Fruit fly (Drosophila melanogaster) whole organism, embryonic: ENCODE data around the gene CG31638.
A peak's percentile ranks its signal among the peaks of the same experiment; 100 is the strongest.

Experiments
- CG10267 ChIP-seq: fragments of 200-800 bp; sonication (Bioruptor generic); optimal IDR thresholded peaks from 2 replicates; lab custom pipeline; 2018; ENCODE audit warnings: missing biosample characterization, mild to moderate bottlenecking, missing genetic modification characterization, moderate library complexity
- CG10431 ChIP-seq: fragments of 200-800 bp; sonication (Bioruptor generic); optimal IDR thresholded peaks from 3 replicates; lab custom pipeline; 2018; ENCODE audit warnings: missing biosample characterization, mild to moderate bottlenecking, missing genetic modification characterization
- CG10462 ChIP-seq: fragments of 200-800 bp; sonication (Bioruptor generic); optimal IDR thresholded peaks from 2 replicates; lab custom pipeline; 2016; ENCODE audit warnings: missing biosample characterization, missing genetic modification characterization
- CG10654 ChIP-seq: fragments of 200-800 bp; sonication (Bioruptor generic); optimal IDR thresholded peaks from 2 replicates; lab custom pipeline; 2016; ENCODE audit warnings: missing biosample characterization, missing genetic modification characterization
- CG12104 ChIP-seq: fragments of 200-800 bp; sonication (Bioruptor generic); optimal IDR thresholded peaks from 3 replicates; lab custom pipeline; 2016; ENCODE audit warnings: missing biosample characterization, missing genetic modification characterization
- CG12155 ChIP-seq: fragments of 200-800 bp; sonication (Bioruptor generic); optimal IDR thresholded peaks from 3 replicates; lab custom pipeline; 2016; ENCODE audit warnings: missing biosample characterization, missing genetic modification characterization
- CG14860 ChIP-seq: fragments of 200-800 bp; sonication (Bioruptor generic); IDR thresholded peaks from 3 replicates; pipeline ENCODE4 v1.3.6; 2022; ENCODE audit warnings: missing biosample characterization, missing genetic modification characterization; ENCODE audit not compliant: partially characterized antibody
- CG1603 ChIP-seq: fragments of 200-800 bp; sonication (Bioruptor generic); optimal IDR thresholded peaks from 2 replicates; lab custom pipeline; 2019; ENCODE audit warnings: missing biosample characterization, mild to moderate bottlenecking, missing genetic modification characterization, moderate library complexity
- CG2199 ChIP-seq: fragments of 200-800 bp; sonication (Bioruptor generic); IDR thresholded peaks from 3 replicates; pipeline ENCODE4 v1.3.6; 2022; ENCODE audit warnings: missing biosample characterization, missing genetic modification characterization
- CG2202 ChIP-seq: fragments of 200-800 bp; sonication (Bioruptor generic); optimal IDR thresholded peaks from 2 replicates; lab custom pipeline; 2018; ENCODE audit warnings: missing biosample characterization, mild to moderate bottlenecking, missing genetic modification characterization
- CG2712 ChIP-seq: fragments of 200-800 bp; optimal IDR thresholded peaks from 3 replicates; lab custom pipeline; 2019; ENCODE audit warnings: missing biosample characterization, mild to moderate bottlenecking, missing genetic modification characterization, moderate library complexity
- CG32767 ChIP-seq: fragments of 200-800 bp; sonication (Bioruptor generic); IDR thresholded peaks from 2 replicates; pipeline ENCODE4 v1.3.6; 2022; ENCODE audit warnings: missing biosample characterization, missing genetic modification characterization
- CG4282 ChIP-seq: fragments of 200-800 bp; sonication (Bioruptor generic); optimal IDR thresholded peaks from 2 replicates; lab custom pipeline; 2016; ENCODE audit warnings: missing biosample characterization, missing genetic modification characterization
- CG6254 ChIP-seq: fragments of 200-800 bp; sonication (Bioruptor generic); optimal IDR thresholded peaks from 3 replicates; lab custom pipeline; 2017; ENCODE audit warnings: mild to moderate bottlenecking, missing biosample characterization, missing genetic modification reagents, missing genetic modification characterization
- CG6854 ChIP-seq: fragments of 200-800 bp; sonication (Bioruptor generic); optimal IDR thresholded peaks from 3 replicates; lab custom pipeline; 2017; ENCODE audit warnings: missing biosample characterization, mild to moderate bottlenecking, missing genetic modification characterization
- CG7372 ChIP-seq: fragments of 200-800 bp; sonication (Bioruptor generic); IDR thresholded peaks from 2 replicates; pipeline ENCODE4 v1.3.6; 2022; ENCODE audit warnings: missing biosample characterization, missing genetic modification characterization
- CG7556 ChIP-seq: fragments of 200-800 bp; sonication (Bioruptor generic); optimal IDR thresholded peaks from 2 replicates; lab custom pipeline; 2017; ENCODE audit warnings: missing biosample characterization, mild to moderate bottlenecking, missing genetic modification characterization
- CG7928 ChIP-seq: fragments of 200-800 bp; sonication (Bioruptor generic); optimal IDR thresholded peaks from 2 replicates; lab custom pipeline; 2017; ENCODE audit warnings: missing biosample characterization, mild to moderate bottlenecking, missing genetic modification characterization
- CG8388 ChIP-seq: fragments of 200-800 bp; sonication (Bioruptor generic); optimal IDR thresholded peaks from 2 replicates; lab custom pipeline; 2019; ENCODE audit warnings: missing biosample characterization, mild to moderate bottlenecking, missing genetic modification characterization, moderate library complexity
- CG9437 ChIP-seq: fragments of 200-800 bp; sonication (Bioruptor generic); optimal IDR thresholded peaks from 2 replicates; lab custom pipeline; 2018; ENCODE audit warnings: missing biosample characterization, mild to moderate bottlenecking, missing genetic modification characterization
- Chrac-16 ChIP-seq: fragments of 200-800 bp; sonication (Bioruptor generic); optimal IDR thresholded peaks from 3 replicates; lab custom pipeline; 2016; ENCODE audit warnings: missing biosample characterization, missing genetic modification characterization
- Doc3 ChIP-seq: fragments of 200-800 bp; sonication (Bioruptor generic); IDR thresholded peaks from 3 replicates; pipeline ENCODE4 v1.3.6; 2022; ENCODE audit warnings: missing biosample characterization, missing genetic modification characterization; ENCODE audit not compliant: partially characterized antibody
- Hand ChIP-seq: fragments of 200-800 bp; sonication (Bioruptor generic); optimal IDR thresholded peaks from 2 replicates; lab custom pipeline; 2017; ENCODE audit warnings: mild to moderate bottlenecking, missing biosample characterization, missing genetic modification reagents, missing genetic modification characterization
- Myb ChIP-seq: fragments of 200-800 bp; sonication (Bioruptor generic); optimal IDR thresholded peaks from 2 replicates; lab custom pipeline; 2016; ENCODE audit warnings: missing biosample characterization, missing genetic modification characterization
- NC2α ChIP-seq: fragments of 200-800 bp; sonication (Bioruptor generic); optimal IDR thresholded peaks from 2 replicates; lab custom pipeline; 2016; ENCODE audit warnings: missing biosample characterization, missing genetic modification characterization
- NFAT ChIP-seq: fragments of 200-800 bp; sonication (Bioruptor generic); IDR thresholded peaks from 2 replicates; pipeline ENCODE4 v1.3.6; 2022; ENCODE audit warnings: missing biosample characterization, missing genetic modification characterization
- Optix ChIP-seq: fragments of 200-800 bp; sonication (Bioruptor generic); IDR thresholded peaks from 3 replicates; pipeline ENCODE4 v1.3.6; 2022; ENCODE audit warnings: missing biosample characterization, missing genetic modification characterization
- Ptx1 ChIP-seq: fragments of 200-800 bp; sonication (Bioruptor generic); IDR thresholded peaks from 2 replicates; pipeline ENCODE4 v1.3.6; 2022; ENCODE audit warnings: missing biosample characterization, missing genetic modification characterization
- Scr ChIP-seq: fragments of 200-800 bp; sonication (Bioruptor generic); IDR thresholded peaks from 2 replicates; pipeline ENCODE4 v1.3.6; 2022; ENCODE audit warnings: missing biosample characterization, missing genetic modification characterization; ENCODE audit not compliant: partially characterized antibody
- Sin3A ChIP-seq: fragments of >200 bp; optimal IDR thresholded peaks from 2 replicates; lab custom pipeline; 2018
- Tbp ChIP-seq: fragments of >200 bp; optimal IDR thresholded peaks from 2 replicates; lab custom pipeline; 2018; ENCODE audit warnings: missing biosample characterization, missing genetic modification characterization
- chm ChIP-seq: fragments of 200-800 bp; sonication (Bioruptor generic); IDR thresholded peaks from 2 replicates; pipeline ENCODE4 v1.3.6; 2022; ENCODE audit warnings: missing biosample characterization, missing genetic modification characterization
- croc ChIP-seq: fragments of 200-800 bp; sonication (Bioruptor generic); conservative IDR thresholded peaks from 3 replicates; pipeline ENCODE4 v1.3.6; 2022; ENCODE audit warnings: missing biosample characterization, missing genetic modification characterization
- eyg ChIP-seq: fragments of 200-800 bp; sonication (Bioruptor generic); optimal IDR thresholded peaks from 3 replicates; lab custom pipeline; 2016; ENCODE audit warnings: missing biosample characterization, missing genetic modification characterization
- fd64A ChIP-seq: fragments of 200-800 bp; sonication (Bioruptor generic); optimal IDR thresholded peaks from 3 replicates; lab custom pipeline; 2018; ENCODE audit warnings: missing biosample characterization, mild to moderate bottlenecking, missing genetic modification characterization
- gcm2 ChIP-seq: fragments of 200-800 bp; sonication (Bioruptor generic); optimal IDR thresholded peaks from 2 replicates; lab custom pipeline; 2016; ENCODE audit warnings: missing biosample characterization, missing genetic modification characterization
- gsb-n ChIP-seq: fragments of 200-800 bp; sonication (Bioruptor generic); optimal IDR thresholded peaks from 3 replicates; lab custom pipeline; 2018; ENCODE audit warnings: missing biosample characterization, mild to moderate bottlenecking, missing genetic modification characterization
- lbe ChIP-seq: fragments of 200-800 bp; sonication (Bioruptor generic); optimal IDR thresholded peaks from 2 replicates; lab custom pipeline; 2016; ENCODE audit warnings: missing biosample characterization, mild to moderate bottlenecking, missing genetic modification characterization
- nerfin-1 ChIP-seq: fragments of 200-800 bp; sonication (Bioruptor generic); optimal IDR thresholded peaks from 3 replicates; lab custom pipeline; 2019; ENCODE audit warnings: missing biosample characterization, mild to moderate bottlenecking, missing genetic modification characterization, moderate library complexity
- nom ChIP-seq: fragments of 200-800 bp; sonication (Bioruptor generic); optimal IDR thresholded peaks from 2 replicates; lab custom pipeline; 2017; ENCODE audit warnings: missing biosample characterization, missing genetic modification characterization, mild to moderate bottlenecking, moderate library complexity, missing genetic modification reagents
- peb ChIP-seq: fragments of 200-800 bp; sonication (Bioruptor generic); IDR thresholded peaks from 2 replicates; pipeline ENCODE4 v1.3.6; 2022; ENCODE audit warnings: missing biosample characterization, missing genetic modification characterization
- prd ChIP-seq, 3 experiments: fragments of >200 bp in 2 of 3; fragments of 200-800 bp in 1 of 3; sonication (Bioruptor generic) in 1 of 3; optimal IDR thresholded peaks in 2 of 3; IDR thresholded peaks in 1 of 3; 2 replicates in 2 of 3; 3 replicates in 1 of 3; pipeline versions ENCODE4 v1.3.6 to Lab custom; 2017 to 2022; ENCODE audit warnings: missing biosample characterization in 1 of 3, missing genetic modification characterization in 1 of 3
- ranshi ChIP-seq: fragments of 200-800 bp; sonication (Bioruptor generic); IDR thresholded peaks from 2 replicates; pipeline ENCODE4 v1.3.6; 2022; ENCODE audit warnings: missing biosample characterization, missing genetic modification characterization
- ro ChIP-seq: fragments of 200-800 bp; sonication (Bioruptor generic); IDR thresholded peaks from 2 replicates; pipeline ENCODE4 v1.3.6; 2022; ENCODE audit warnings: missing biosample characterization, missing genetic modification characterization
- salm ChIP-seq: fragments of 200-800 bp; sonication (Bioruptor generic); optimal IDR thresholded peaks from 2 replicates; lab custom pipeline; 2018; ENCODE audit warnings: missing biosample characterization, mild to moderate bottlenecking, missing genetic modification characterization
- sima ChIP-seq: fragments of 200-800 bp; sonication (Bioruptor generic); optimal IDR thresholded peaks from 2 replicates; lab custom pipeline; 2016; ENCODE audit warnings: missing biosample characterization, missing genetic modification characterization
- slp2 ChIP-seq: fragments of 200-800 bp; sonication (Bioruptor generic); optimal IDR thresholded peaks from 2 replicates; lab custom pipeline; 2016; ENCODE audit warnings: missing biosample characterization, missing genetic modification characterization
- sqz ChIP-seq: fragments of 200-800 bp; sonication (Bioruptor generic); optimal IDR thresholded peaks from 3 replicates; lab custom pipeline; 2018; ENCODE audit warnings: missing biosample characterization, mild to moderate bottlenecking, missing genetic modification characterization
- tx ChIP-seq: fragments of 200-800 bp; sonication (Bioruptor generic); optimal IDR thresholded peaks from 2 replicates; lab custom pipeline; 2016; ENCODE audit warnings: missing biosample characterization, missing genetic modification characterization
- zf30C ChIP-seq: fragments of 200-800 bp; sonication (Bioruptor generic); optimal IDR thresholded peaks from 3 replicates; lab custom pipeline; 2018; ENCODE audit warnings: missing biosample characterization, mild to moderate bottlenecking, missing genetic modification characterization

The CG31638 gene

DNA sequence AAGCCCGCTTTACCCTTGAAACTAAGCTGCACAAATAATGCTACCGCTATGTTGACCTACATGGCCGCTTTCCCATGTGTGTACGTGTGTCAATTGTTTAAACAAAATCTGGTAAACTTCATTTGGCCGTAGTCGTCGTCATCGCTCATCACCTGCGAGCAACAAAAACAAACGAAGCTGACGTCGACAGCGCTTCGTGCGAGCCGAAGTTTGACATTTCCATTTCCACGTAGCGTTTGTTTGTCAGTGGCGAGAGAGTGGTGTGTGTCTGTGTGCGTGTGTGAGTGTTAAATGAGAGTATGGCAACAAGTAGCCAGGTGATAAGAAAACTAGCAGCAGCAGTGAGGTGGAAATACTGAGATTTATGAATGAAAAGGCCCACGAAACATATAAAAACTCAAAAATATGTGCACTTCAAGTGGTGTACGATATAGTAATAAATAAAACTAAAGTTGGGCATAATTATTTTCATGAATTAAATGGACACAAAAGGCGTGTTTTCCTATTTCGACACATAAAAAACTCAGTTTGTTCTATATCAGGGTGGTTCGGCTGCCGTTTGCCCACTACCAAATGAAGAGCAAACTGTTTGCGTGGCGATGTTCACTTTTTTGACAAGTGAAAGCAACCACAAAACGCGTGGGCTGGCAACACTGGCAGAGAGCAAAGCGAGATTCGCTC is 11.5 kb upstream of the CG31638 start (continued):
- no peak for TF ChIP-seq CG14860 (GFP tag; lab: Robert Waterston, UW)
- no peak for TF ChIP-seq CG2202 (tag; lab: Kevin White, UChicago)
- TF ChIP-seq Doc3 (GFP tag; lab: Robert Waterston, UW): no peak
- no peak for TF ChIP-seq CG2199 (GFP tag; lab: Robert Waterston, UW)
- TF ChIP-seq slp2 (GFP tag; lab: Kevin White, UChicago): no peak
- no peak for TF ChIP-seq zf30C (GFP tag; lab: Kevin White, UChicago)
- no peak for TF ChIP-seq CG7928 (GFP tag; lab: Kevin White, UChicago)
- peak; percentile 33 for TF ChIP-seq Hand (GFP tag; lab: Kevin White, UChicago)
- TF ChIP-seq Optix: no peak
- TF ChIP-seq NC2α (GFP tag; lab: Kevin White, UChicago): no peak
- peak; percentile 55 for TF ChIP-seq fd64A (GFP tag; lab: Kevin White, UChicago)
- TF ChIP-seq Myb: no peak
- no peak for TF ChIP-seq ro
- no peak for TF ChIP-seq CG6854
- TF ChIP-seq peb (GFP tag; lab: Robert Waterston, UW): no peak
- TF ChIP-seq CG2712 (tag; lab: Kevin White, UChicago): peak; percentile 18
- no peak for TF ChIP-seq Scr
- TF ChIP-seq gcm2 (GFP tag; lab: Kevin White, UChicago): no peak
- no peak for TF ChIP-seq prd (optimal IDR thresholded peaks at IDR 0.05; lab: Kevin White, UChicago)
- no peak for TF ChIP-seq prd (GFP tag; IDR thresholded peaks at IDR 0.05; lab: Robert Waterston, UW)
- no peak for TF ChIP-seq croc
- peak; percentile 2 for TF ChIP-seq Chrac-16 (GFP tag; lab: Kevin White, UChicago)
- peak; percentile 8 for TF ChIP-seq eyg
- TF ChIP-seq CG8388 (GFP tag; lab: Kevin White, UChicago): no peak
- peak; percentile 33 for TF ChIP-seq CG7556
- TF ChIP-seq sima (GFP tag; lab: Kevin White, UChicago): no peak
- peak; percentile 25 for TF ChIP-seq CG1603 (tag; lab: Kevin White, UChicago)
- peak; percentile 17 for TF ChIP-seq CG12155 (GFP tag; lab: Kevin White, UChicago)
- TF ChIP-seq nom (GFP tag; lab: Kevin White, UChicago): peak; percentile 47
- TF ChIP-seq CG10462 (GFP tag; lab: Kevin White, UChicago): no peak
- no peak for TF ChIP-seq CG10654 (GFP tag; lab: Kevin White, UChicago)
- no peak for TF ChIP-seq gsb-n (tag; lab: Kevin White, UChicago)
- no peak for TF ChIP-seq tx
- no peak for TF ChIP-seq Sin3A (lab: Kevin White, UChicago)
- no peak for TF ChIP-seq CG9437
- TF ChIP-seq nerfin-1 (tag; lab: Kevin White, UChicago): peak; percentile 40
- TF ChIP-seq chm: peak; percentile 61; the same call in 1 of the 2 replicates
- peak; percentile 27 for TF ChIP-seq CG6254
- no peak for TF ChIP-seq CG32767 (GFP tag; lab: Robert Waterston, UW)
- TF ChIP-seq sqz: peak; percentile 44
- peak; percentile 1 for TF ChIP-seq lbe
- no peak for TF ChIP-seq CG7372 (GFP tag; lab: Robert Waterston, UW)
- TF ChIP-seq CG4282 (GFP tag; lab: Kevin White, UChicago): no peak
- peak; percentile 10; the same call in 1 of the 2 replicates for TF ChIP-seq ranshi
- peak; percentile 65 for TF ChIP-seq CG10431 (GFP tag; lab: Kevin White, UChicago)
- peak; percentile 8 for TF ChIP-seq CG10267 (tag; lab: Kevin White, UChicago)
- TF ChIP-seq salm (tag; lab: Kevin White, UChicago): no peak
- peak; percentile 27; the same call in 1 of the 2 replicates for TF ChIP-seq NFAT (GFP tag; lab: Robert Waterston, UW)
- TF ChIP-seq Ptx1 (GFP tag; lab: Robert Waterston, UW): no peak
- TF ChIP-seq CG12104 (GFP tag; lab: Kevin White, UChicago): peak; percentile 7
- TF ChIP-seq Tbp (GFP tag; lab: Kevin White, UChicago): no peak
